Worm (Caenorhabditis elegans) whole organism, L2 larva: ENCODE results near the gene Y46B2A.4.

Source experiments
- F13H6.1 ChIP-seq: sonication (generic microtip); optimal IDR thresholded peaks from 2 replicates; lab custom pipeline; 2016; ENCODE audit warnings: missing genetic modification characterization, missing compliant biosample characterization
- ZK546.5 ChIP-seq: sonication (generic microtip); optimal IDR thresholded peaks from 2 replicates; lab custom pipeline; 2017; ENCODE audit warnings: missing biosample characterization, missing genetic modification characterization
- alr-1 ChIP-seq: fragments of 150-350 bp; optimal IDR thresholded peaks from 2 replicates; lab custom pipeline; 2014; ENCODE audit warnings: missing biosample characterization, missing genetic modification characterization
- ama-1 ChIP-seq: fragments of 150-350 bp; optimal IDR thresholded peaks from 2 replicates; lab custom pipeline; 2018; ENCODE audit warnings: inconsistent platforms
- blmp-1 ChIP-seq: sonication (generic microtip); optimal IDR thresholded peaks from 2 replicates; lab custom pipeline; 2017; ENCODE audit warnings: missing genetic modification characterization, mild to moderate bottlenecking, missing compliant biosample characterization, antibody characterized with exemption, moderate library complexity; ENCODE audit not compliant: insufficient read depth
- crh-2 ChIP-seq: sonication (generic microtip); optimal IDR thresholded peaks from 2 replicates; lab custom pipeline; 2017; ENCODE audit warnings: missing biosample characterization, missing genetic modification characterization
- elt-1 ChIP-seq: fragments of 150-350 bp; optimal IDR thresholded peaks from 2 replicates; lab custom pipeline; 2014; ENCODE audit warnings: missing biosample characterization, missing genetic modification characterization
- elt-3 ChIP-seq: sonication (generic microtip); optimal IDR thresholded peaks from 2 replicates; lab custom pipeline; 2017; ENCODE audit warnings: missing biosample characterization, missing genetic modification characterization
- gmeb-1 ChIP-seq: fragments of 150-350 bp; optimal IDR thresholded peaks from 2 replicates; lab custom pipeline; 2014; ENCODE audit warnings: missing biosample characterization, missing genetic modification characterization
- mbf-1 ChIP-seq: sonication (generic microtip); optimal IDR thresholded peaks from 2 replicates; lab custom pipeline; 2017; ENCODE audit warnings: missing biosample characterization, missing genetic modification characterization
- mdl-1 ChIP-seq, 2 experiments: fragments of 150-350 bp in 1 of 2; sonication (generic microtip) in 1 of 2; optimal IDR thresholded peaks; 2 replicates each; lab custom pipeline; 2017; ENCODE audit warnings: missing biosample characterization in 2 of 2, missing genetic modification characterization in 2 of 2
- nhr-10 ChIP-seq: sonication (generic microtip); optimal IDR thresholded peaks from 2 replicates; lab custom pipeline; 2017; ENCODE audit warnings: missing biosample characterization, missing genetic modification characterization
- nhr-129 ChIP-seq: fragments of 150-350 bp; optimal IDR thresholded peaks from 2 replicates; lab custom pipeline; 2014; ENCODE audit warnings: missing biosample characterization, missing genetic modification characterization
- nhr-6 ChIP-seq: fragments of 150-350 bp; optimal IDR thresholded peaks from 2 replicates; lab custom pipeline; 2014; ENCODE audit warnings: missing biosample characterization, missing genetic modification characterization
- nhr-77 ChIP-seq: fragments of 150-350 bp; optimal IDR thresholded peaks from 2 replicates; lab custom pipeline; 2014; ENCODE audit warnings: missing biosample characterization, missing genetic modification characterization
- peb-1 ChIP-seq: fragments of 150-350 bp; optimal IDR thresholded peaks from 2 replicates; lab custom pipeline; 2014; ENCODE audit warnings: missing biosample characterization, missing genetic modification characterization
- sma-9 ChIP-seq, 2 experiments: fragments of 150-350 bp in 1 of 2; sonication (generic microtip) in 1 of 2; optimal IDR thresholded peaks; 2 replicates each; lab custom pipeline; 2014 to 2016; ENCODE audit warnings: missing genetic modification characterization in 2 of 2, mild to moderate bottlenecking in 1 of 2, missing biosample characterization in 1 of 2, missing compliant biosample characterization in 1 of 2, missing genetic modification reagents in 1 of 2, moderate library complexity in 1 of 2
- snpc-4 ChIP-seq: fragments of 150-350 bp; optimal IDR thresholded peaks from 2 replicates; lab custom pipeline; 2014; ENCODE audit warnings: missing biosample characterization, missing genetic modification characterization
- unc-62 ChIP-seq: fragments of 150-350 bp; optimal IDR thresholded peaks from 2 replicates; lab custom pipeline; 2014; ENCODE audit warnings: missing biosample characterization, missing genetic modification reagents, missing genetic modification characterization
- ztf-11 ChIP-seq: sonication (generic microtip); optimal IDR thresholded peaks from 2 replicates; lab custom pipeline; 2017; ENCODE audit warnings: missing biosample characterization, missing genetic modification characterization
- ztf-4 ChIP-seq: fragments of 150-350 bp; optimal IDR thresholded peaks from 2 replicates; lab custom pipeline; 2014; ENCODE audit warnings: missing biosample characterization, missing genetic modification characterization

The Y46B2A.4 gene

DNA sequence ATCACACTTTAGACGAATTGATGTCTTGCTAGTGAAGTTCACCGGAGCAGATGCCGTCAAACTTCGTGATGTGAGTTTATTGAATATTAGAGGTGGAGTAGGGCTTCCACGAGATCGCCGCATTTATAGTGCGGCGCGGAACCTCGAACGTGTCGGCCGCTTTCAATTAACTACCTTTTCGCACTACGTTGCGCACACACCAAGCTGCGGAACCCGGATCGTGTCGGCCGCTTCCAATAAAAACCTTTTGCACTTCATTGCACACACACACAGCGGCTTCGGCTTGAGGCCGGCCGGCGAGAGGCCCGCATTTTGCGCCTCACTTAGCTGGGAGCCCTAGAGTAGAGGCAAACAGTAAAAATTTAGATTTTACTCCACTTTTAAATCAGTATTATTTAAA is 43.7 kb downstream of the Y46B2A.4 start:
- TF ChIP-seq ztf-11 (tag; lab: Kevin White, UChicago) (no peak), snpc-4 (tag; lab: Kevin White, UChicago) (peak; percentile 75)

DNA sequence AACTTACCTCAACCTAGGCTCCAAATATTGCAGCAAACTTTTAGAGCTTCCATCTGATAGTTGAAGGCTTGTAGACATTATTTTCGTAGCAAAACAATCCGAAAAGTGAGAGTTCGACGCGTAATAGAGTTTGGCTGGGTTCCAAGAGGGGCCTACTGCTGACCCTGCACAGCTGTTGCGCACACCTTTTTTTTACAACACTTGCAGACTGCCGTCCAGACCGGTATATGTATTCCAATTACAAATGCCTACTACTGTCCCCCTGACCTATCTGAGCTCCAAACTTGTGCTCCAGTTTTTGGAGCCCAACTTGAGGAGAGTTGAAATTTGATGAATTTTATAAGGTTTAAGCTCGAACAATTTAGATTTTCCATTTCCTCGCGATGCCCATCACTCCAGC is 47.9 kb downstream of the Y46B2A.4 start, which contains the start of the genes fbxc-24 and fbxc-27:
Gene fbxc-24, minus strand, starts transcription at position 101 of the 400 bp plus-strand sequence.
Gene fbxc-27, plus strand, starts transcription at position 216 of the 400 bp plus-strand sequence.
- TF ChIP-seq ZK546.5 (tag; lab: Kevin White, UChicago): no peak
- TF ChIP-seq ama-1: no peak
- no peak for TF ChIP-seq nhr-6 (tag; lab: Kevin White, UChicago)
- no peak for TF ChIP-seq blmp-1 (tag; lab: Kevin White, UChicago)
- TF ChIP-seq sma-9 (GFP tag; optimal IDR thresholded peaks at IDR 0.05; lab: Kevin White, UChicago): no peak
- TF ChIP-seq sma-9 (tag; optimal IDR thresholded peaks at IDR 0.05; lab: Kevin White, UChicago): no peak
- no peak for TF ChIP-seq nhr-129 (tag; lab: Kevin White, UChicago)
- TF ChIP-seq nhr-10 (tag; lab: Kevin White, UChicago): no peak
- no peak for TF ChIP-seq mbf-1
- TF ChIP-seq elt-1 (tag; lab: Kevin White, UChicago): no peak
- TF ChIP-seq gmeb-1 (tag; lab: Kevin White, UChicago): no peak
- TF ChIP-seq nhr-77 (tag; lab: Kevin White, UChicago): no peak
- TF ChIP-seq alr-1 (tag; lab: Kevin White, UChicago): no peak
- no peak for TF ChIP-seq ztf-4 (tag; lab: Kevin White, UChicago)
- TF ChIP-seq F13H6.1 (tag; lab: Kevin White, UChicago): no peak

ce11 chrII:911680-912079 is 50.0 kb downstream of the Y46B2A.4 start, which contains the start of gene fbxc-31:
TSS of gene fbxc-31 (plus strand) at chrII:911980.
- TF ChIP-seq unc-62 (GFP tag; lab: Kevin White, UChicago): no peak
- TF ChIP-seq elt-3 (tag; lab: Kevin White, UChicago): no peak
- no peak for TF ChIP-seq alr-1 (tag; lab: Kevin White, UChicago)
- TF ChIP-seq nhr-129 (tag; lab: Kevin White, UChicago): no peak
- no peak for TF ChIP-seq peb-1
- TF ChIP-seq gmeb-1 (tag; lab: Kevin White, UChicago): no peak
- no peak for TF ChIP-seq mdl-1 (tag; optimal IDR thresholded peaks at IDR 0.05; lab: Kevin White, UChicago)
- no peak for TF ChIP-seq blmp-1 (tag; lab: Kevin White, UChicago)
- TF ChIP-seq crh-2 (tag; lab: Kevin White, UChicago): no peak
- no peak for TF ChIP-seq ztf-11 (tag; lab: Kevin White, UChicago)
